Fruit fly (Drosophila melanogaster) whole organism, embryonic: Measurements from ENCODE around the gene dUTPase.

Experiments
- C15 ChIP-seq: fragments of 200-800 bp; sonication (Bioruptor generic); IDR thresholded peaks from 3 replicates; pipeline ENCODE4 v1.3.6; 2022; ENCODE audit warnings: missing biosample characterization, missing genetic modification characterization
- CG11398 ChIP-seq: fragments of 200-800 bp; sonication (Bioruptor generic); optimal IDR thresholded peaks from 2 replicates; lab custom pipeline; 2016; ENCODE audit warnings: missing biosample characterization, missing genetic modification characterization
- CG11723 ChIP-seq: fragments of 200-800 bp; sonication (Bioruptor generic); optimal IDR thresholded peaks from 2 replicates; lab custom pipeline; 2017; ENCODE audit warnings: missing biosample characterization, mild to moderate bottlenecking, missing genetic modification characterization
- CG12219 ChIP-seq: fragments of 200-800 bp; sonication (Bioruptor generic); optimal IDR thresholded peaks from 3 replicates; lab custom pipeline; 2018; ENCODE audit warnings: missing biosample characterization, mild to moderate bottlenecking, missing genetic modification characterization
- CG13296 ChIP-seq: fragments of 200-800 bp; sonication (Bioruptor generic); optimal IDR thresholded peaks from 3 replicates; lab custom pipeline; 2018; ENCODE audit warnings: missing biosample characterization, mild to moderate bottlenecking, missing genetic modification characterization
- CG14441 ChIP-seq: fragments of 200-800 bp; sonication (Bioruptor generic); IDR thresholded peaks from 2 replicates; pipeline ENCODE4 v1.3.6; 2022; ENCODE audit warnings: missing biosample characterization, missing genetic modification characterization
- CG15011 ChIP-seq: fragments of 200-800 bp; sonication (Bioruptor generic); optimal IDR thresholded peaks from 3 replicates; lab custom pipeline; 2018; ENCODE audit warnings: missing biosample characterization, mild to moderate bottlenecking, missing genetic modification characterization
- CG18619 ChIP-seq: fragments of 200-800 bp; sonication (Bioruptor generic); optimal IDR thresholded peaks from 3 replicates; lab custom pipeline; 2017; ENCODE audit warnings: missing biosample characterization, mild to moderate bottlenecking, missing genetic modification characterization
- CG3065 ChIP-seq: fragments of 200-800 bp; sonication (Bioruptor generic); optimal IDR thresholded peaks from 2 replicates; lab custom pipeline; 2016; ENCODE audit warnings: missing biosample characterization, missing genetic modification characterization
- CG32532 ChIP-seq: fragments of 200-800 bp; sonication (Bioruptor generic); IDR thresholded peaks from 2 replicates; pipeline ENCODE4 v1.3.6; 2022; ENCODE audit warnings: missing biosample characterization, missing genetic modification characterization
- CG3407 ChIP-seq: fragments of 200-800 bp; sonication (Bioruptor generic); optimal IDR thresholded peaks from 2 replicates; lab custom pipeline; 2018; ENCODE audit warnings: missing biosample characterization, mild to moderate bottlenecking, missing genetic modification characterization
- CG4820 ChIP-seq: fragments of 200-800 bp; sonication (Bioruptor generic); optimal IDR thresholded peaks from 3 replicates; lab custom pipeline; 2016; ENCODE audit warnings: missing biosample characterization, missing genetic modification characterization
- CG5180 ChIP-seq: fragments of 200-800 bp; sonication (Bioruptor generic); optimal IDR thresholded peaks from 3 replicates; lab custom pipeline; 2017; ENCODE audit warnings: missing biosample characterization, missing genetic modification characterization, mild to moderate bottlenecking, moderate library complexity, missing genetic modification reagents
- CG6272 ChIP-seq: fragments of 200-800 bp; sonication (Bioruptor generic); IDR thresholded peaks from 2 replicates; pipeline ENCODE4 v1.3.6; 2022; ENCODE audit warnings: missing biosample characterization, missing genetic modification characterization
- CG6683 ChIP-seq: fragments of 200-800 bp; sonication (Bioruptor generic); optimal IDR thresholded peaks from 2 replicates; lab custom pipeline; 2017; ENCODE audit warnings: missing biosample characterization, mild to moderate bottlenecking, missing genetic modification characterization, missing genetic modification reagents
- CHES-1-like ChIP-seq: fragments of 200-800 bp; sonication (Bioruptor generic); optimal IDR thresholded peaks from 2 replicates; lab custom pipeline; 2016; ENCODE audit warnings: missing biosample characterization, missing genetic modification characterization
- ERR ChIP-seq: fragments of 200-800 bp; sonication (Bioruptor generic); optimal IDR thresholded peaks from 2 replicates; lab custom pipeline; 2016; ENCODE audit warnings: missing biosample characterization, missing genetic modification characterization
- Ets97D ChIP-seq: fragments of 200-800 bp; sonication (Bioruptor generic); optimal IDR thresholded peaks from 3 replicates; lab custom pipeline; 2016; ENCODE audit warnings: missing biosample characterization, missing genetic modification characterization
- Fer1 ChIP-seq: fragments of 200-800 bp; sonication (Bioruptor generic); optimal IDR thresholded peaks from 2 replicates; lab custom pipeline; 2017; ENCODE audit warnings: missing biosample characterization, mild to moderate bottlenecking, missing genetic modification characterization
- Gug ChIP-seq: fragments of 200-800 bp; sonication (Bioruptor generic); IDR thresholded peaks from 4 replicates; pipeline ENCODE4 v1.3.6; 2022; ENCODE audit warnings: missing biosample characterization, missing genetic modification characterization
- Hr78 ChIP-seq, 2 experiments: fragments of 200-800 bp in 1 of 2; fragments of >200 bp in 1 of 2; sonication (Bioruptor generic) in 1 of 2; optimal IDR thresholded peaks; 2 replicates each; lab custom pipeline; 2017 to 2019; ENCODE audit warnings: missing biosample characterization in 2 of 2, missing genetic modification characterization in 2 of 2, mild to moderate bottlenecking in 1 of 2, moderate library complexity in 1 of 2
- Hsf ChIP-seq: fragments of 200-800 bp; sonication (Bioruptor generic); optimal IDR thresholded peaks from 3 replicates; lab custom pipeline; 2016; ENCODE audit warnings: missing biosample characterization, missing genetic modification characterization
- Meics ChIP-seq: fragments of 200-800 bp; sonication (Bioruptor generic); optimal IDR thresholded peaks from 2 replicates; lab custom pipeline; 2017; ENCODE audit warnings: missing biosample characterization, mild to moderate bottlenecking, missing genetic modification characterization
- Myb ChIP-seq: fragments of 200-800 bp; sonication (Bioruptor generic); optimal IDR thresholded peaks from 2 replicates; lab custom pipeline; 2016; ENCODE audit warnings: missing biosample characterization, missing genetic modification characterization
- NC2α ChIP-seq: fragments of 200-800 bp; sonication (Bioruptor generic); optimal IDR thresholded peaks from 2 replicates; lab custom pipeline; 2016; ENCODE audit warnings: missing biosample characterization, missing genetic modification characterization
- NK7.1 ChIP-seq: fragments of 200-800 bp; sonication (Bioruptor generic); optimal IDR thresholded peaks from 3 replicates; lab custom pipeline; 2016; ENCODE audit warnings: missing biosample characterization, missing genetic modification characterization
- Neu2 ChIP-seq: fragments of 200-800 bp; sonication (Bioruptor generic); optimal IDR thresholded peaks from 3 replicates; lab custom pipeline; 2016; ENCODE audit warnings: missing biosample characterization, missing genetic modification characterization, borderline replicate concordance
- PHDP ChIP-seq: fragments of 200-800 bp; sonication (Bioruptor generic); optimal IDR thresholded peaks from 3 replicates; lab custom pipeline; 2018; ENCODE audit warnings: missing biosample characterization, mild to moderate bottlenecking, missing genetic modification characterization, moderate library complexity
- Sry-δ ChIP-seq: fragments of 200-800 bp; sonication (Bioruptor generic); optimal IDR thresholded peaks from 2 replicates; lab custom pipeline; 2016; ENCODE audit warnings: missing biosample characterization, missing genetic modification characterization
- TFAM ChIP-seq: fragments of 200-800 bp; sonication (Bioruptor generic); optimal IDR thresholded peaks from 2 replicates; lab custom pipeline; 2017; ENCODE audit warnings: missing biosample characterization, missing genetic modification characterization, inconsistent platforms
- Taf1 ChIP-seq: fragments of 200-800 bp; sonication (Bioruptor generic); IDR thresholded peaks from 2 replicates; pipeline ENCODE4 v1.3.6; 2022; ENCODE audit warnings: missing biosample characterization, missing genetic modification characterization
- Xrp1 ChIP-seq: fragments of 200-800 bp; sonication (Bioruptor generic); IDR thresholded peaks from 2 replicates; pipeline ENCODE4 v1.3.6; 2022; ENCODE audit warnings: missing biosample characterization, missing genetic modification characterization
- abd-A ChIP-seq: fragments of 200-800 bp; sonication (Bioruptor generic); optimal IDR thresholded peaks from 3 replicates; lab custom pipeline; 2019; ENCODE audit warnings: missing biosample characterization, mild to moderate bottlenecking, missing genetic modification characterization, moderate library complexity
- bbx ChIP-seq: fragments of 200-800 bp; sonication (Bioruptor generic); IDR thresholded peaks from 2 replicates; pipeline ENCODE4 v1.3.6; 2022; ENCODE audit warnings: missing biosample characterization, missing genetic modification characterization; ENCODE audit not compliant: partially characterized antibody
- br ChIP-seq: fragments of >200 bp; optimal IDR thresholded peaks from 2 replicates; lab custom pipeline; 2017
- dati ChIP-seq: fragments of 200-800 bp; sonication (Bioruptor generic); IDR thresholded peaks from 2 replicates; pipeline ENCODE4 v1.3.6; 2022; ENCODE audit warnings: missing biosample characterization, missing genetic modification characterization
- fd3F ChIP-seq: fragments of 200-800 bp; sonication (Bioruptor generic); optimal IDR thresholded peaks from 2 replicates; lab custom pipeline; 2018; ENCODE audit warnings: missing biosample characterization, mild to moderate bottlenecking, missing genetic modification characterization, moderate library complexity
- ken ChIP-seq: fragments of 200-800 bp; sonication (Bioruptor generic); IDR thresholded peaks from 3 replicates; pipeline ENCODE4 v1.3.6; 2022; ENCODE audit warnings: missing biosample characterization, missing genetic modification characterization
- klu ChIP-seq: fragments of 200-800 bp; sonication (Bioruptor generic); IDR thresholded peaks from 2 replicates; pipeline ENCODE4 v1.3.6; 2022; ENCODE audit warnings: missing biosample characterization, missing genetic modification characterization
- lilli ChIP-seq: fragments of 200-800 bp; sonication (Bioruptor generic); optimal IDR thresholded peaks from 3 replicates; lab custom pipeline; 2016; ENCODE audit warnings: missing biosample characterization, missing genetic modification characterization
- nom ChIP-seq: fragments of 200-800 bp; sonication (Bioruptor generic); optimal IDR thresholded peaks from 2 replicates; lab custom pipeline; 2017; ENCODE audit warnings: missing biosample characterization, missing genetic modification characterization, mild to moderate bottlenecking, moderate library complexity, missing genetic modification reagents
- salm ChIP-seq: fragments of 200-800 bp; sonication (Bioruptor generic); optimal IDR thresholded peaks from 2 replicates; lab custom pipeline; 2018; ENCODE audit warnings: missing biosample characterization, mild to moderate bottlenecking, missing genetic modification characterization
- sim ChIP-seq: fragments of 200-800 bp; sonication (Bioruptor generic); IDR thresholded peaks from 2 replicates; pipeline ENCODE4 v1.3.6; 2022; ENCODE audit warnings: missing biosample characterization, missing genetic modification characterization
- sna ChIP-seq: fragments of 200-800 bp; sonication (Bioruptor generic); IDR thresholded peaks from 2 replicates; pipeline ENCODE4 v1.3.6; 2022; ENCODE audit warnings: missing biosample characterization, missing genetic modification characterization; ENCODE audit not compliant: partially characterized antibody
- ssp ChIP-seq: fragments of 200-800 bp; sonication (Bioruptor generic); IDR thresholded peaks from 2 replicates; pipeline ENCODE4 v1.3.6; 2022; ENCODE audit warnings: missing biosample characterization, missing genetic modification characterization
- tio ChIP-seq: fragments of 200-800 bp; sonication (Bioruptor generic); optimal IDR thresholded peaks from 2 replicates; lab custom pipeline; 2017; ENCODE audit warnings: missing biosample characterization, missing genetic modification characterization, inconsistent platforms
- trh ChIP-seq: fragments of 200-800 bp; sonication (Bioruptor generic); optimal IDR thresholded peaks from 2 replicates; lab custom pipeline; 2016; ENCODE audit warnings: missing biosample characterization, missing genetic modification characterization
- tx ChIP-seq: fragments of 200-800 bp; sonication (Bioruptor generic); optimal IDR thresholded peaks from 2 replicates; lab custom pipeline; 2016; ENCODE audit warnings: missing biosample characterization, missing genetic modification characterization
- vfl ChIP-seq: fragments of 200-800 bp; sonication (Bioruptor generic); optimal IDR thresholded peaks from 2 replicates; lab custom pipeline; 2016; ENCODE audit warnings: missing biosample characterization, missing genetic modification characterization
- yki ChIP-seq: fragments of >200 bp; optimal IDR thresholded peaks from 3 replicates; lab custom pipeline; 2018

dUTPase gene

dm6 chr2L:11003925-11004673, 7.0 kb upstream of the dUTPase start, which contains the start of gene RpL9 (continued):
- peak; percentile 74 for TF ChIP-seq CG15011 (GFP tag; lab: Kevin White, UChicago)
- no peak for TF ChIP-seq tx
- TF ChIP-seq br (lab: Kevin White, UChicago): no peak
- no peak for TF ChIP-seq Hr78 (GFP tag; optimal IDR thresholded peaks at IDR 0.05; lab: Kevin White, UChicago)
- TF ChIP-seq tio (GFP tag; lab: Kevin White, UChicago): no peak
- peak; percentile 76 for TF ChIP-seq NK7.1 (GFP tag; lab: Kevin White, UChicago)
- TF ChIP-seq bbx (GFP tag; lab: Robert Waterston, UW): no peak
- no peak for TF ChIP-seq CG3407 (GFP tag; lab: Kevin White, UChicago)
- TF ChIP-seq CG5180: peak; percentile 67
- TF ChIP-seq Meics (GFP tag; lab: Kevin White, UChicago): peak; percentile 86
- TF ChIP-seq C15 (GFP tag; lab: Robert Waterston, UW): peak; percentile 61; the same call in 1 of the 3 replicates
- TF ChIP-seq vfl (GFP tag; lab: Kevin White, UChicago): peak; percentile 5
- TF ChIP-seq trh: peak; percentile 37
- peak; percentile 70 for TF ChIP-seq CG11398
- TF ChIP-seq Gug (GFP tag; lab: Robert Waterston, UW): no peak
- TF ChIP-seq CHES-1-like (GFP tag; lab: Kevin White, UChicago): peak; percentile 49
- TF ChIP-seq Neu2: no peak
- TF ChIP-seq CG14441 (GFP tag; lab: Robert Waterston, UW): no peak; the same call in 1 of the 2 replicates
- TF ChIP-seq CG12219 (GFP tag; lab: Kevin White, UChicago): peak; percentile 84
- TF ChIP-seq Sry-δ: peak; percentile 7
- 0 out of 2 replicates have a peak, but pooled peaks have one; percentile 35 for TF ChIP-seq dati (GFP tag; lab: Robert Waterston, UW)
- TF ChIP-seq NC2α (GFP tag; lab: Kevin White, UChicago): peak; percentile 25
- peak; percentile 73 for TF ChIP-seq salm (tag; lab: Kevin White, UChicago)
- peak; percentile 86 for TF ChIP-seq Fer1 (GFP tag; lab: Kevin White, UChicago)
- no peak for TF ChIP-seq TFAM (GFP tag; lab: Kevin White, UChicago)
- TF ChIP-seq Myb (GFP tag; lab: Kevin White, UChicago): peak; percentile 43
- TF ChIP-seq fd3F: peak; percentile 42
- no peak for TF ChIP-seq CG11723
- peak; percentile 75 for TF ChIP-seq CG32532 (GFP tag; lab: Robert Waterston, UW)
- TF ChIP-seq ssp (GFP tag; lab: Robert Waterston, UW): no peak
- TF ChIP-seq Hsf (GFP tag; lab: Kevin White, UChicago): peak; percentile 52
- TF ChIP-seq CG6272 (GFP tag; lab: Robert Waterston, UW): no peak
- no peak for TF ChIP-seq klu (GFP tag; lab: Robert Waterston, UW)
- peak; percentile 89 for TF ChIP-seq CG13296 (GFP tag; lab: Kevin White, UChicago)
- no peak for TF ChIP-seq ERR (GFP tag; lab: Kevin White, UChicago)
- TF ChIP-seq CG6683 (GFP tag; lab: Kevin White, UChicago): peak; percentile 43
- peak; percentile 76; the same call in 1 of the 3 replicates for TF ChIP-seq ken
- peak; percentile 45 for TF ChIP-seq lilli (GFP tag; lab: Kevin White, UChicago)
- no peak for TF ChIP-seq sna (GFP tag; lab: Robert Waterston, UW)
- TF ChIP-seq CG3065 (GFP tag; lab: Kevin White, UChicago): no peak
- TF ChIP-seq abd-A (tag; lab: Kevin White, UChicago): no peak
- 0 out of 2 replicates have a peak, but pooled peaks have one; percentile 6 for TF ChIP-seq Xrp1
- TF ChIP-seq CG4820: no peak
- TF ChIP-seq CG18619 (GFP tag; lab: Kevin White, UChicago): peak; percentile 69
- peak; percentile 98 for TF ChIP-seq Ets97D
- peak; percentile 82 for TF ChIP-seq PHDP
- 0 out of 2 replicates have a peak, but pooled peaks have one; percentile 10 for TF ChIP-seq Taf1
- peak; percentile 88 for TF ChIP-seq nom (GFP tag; lab: Kevin White, UChicago)
- no peak for TF ChIP-seq yki (lab: Kevin White, UChicago)
- TF ChIP-seq sim: peak; percentile 69; the same call in 1 of the 2 replicates
